Worm (Caenorhabditis elegans): ENCODE data around the gene vps-50.

Gene vps-50

ce11 chrIII:10861375-10861774 lies 7.6 kb upstream of the vps-50 start:
- TF ChIP-seq lin-14 (GFP tag; optimal IDR thresholded peaks at IDR 0.05) (no peak), tbx-2 (tag; optimal IDR thresholded peaks at IDR 0.05) (no peak), nhr-84 (tag; optimal IDR thresholded peaks at IDR 0.05) (no peak), skn-1 (tag; optimal IDR thresholded peaks at IDR 0.05) (no peak), snu-23 (GFP tag; optimal IDR thresholded peaks at IDR 0.05) (no peak), pax-3 (tag; optimal IDR thresholded peaks at IDR 0.05) (no peak), egl-13 (tag; optimal IDR thresholded peaks at IDR 0.05) (no peak), grh-1 (GFP tag; IDR thresholded peaks at IDR 0.05) (no peak), unc-62 (GFP tag; optimal IDR thresholded peaks at IDR 0.05) (no peak), unc-130 (tag; optimal IDR thresholded peaks at IDR 0.05) (no peak), egl-27 (tag; optimal IDR thresholded peaks at IDR 0.05) (no peak), fkh-10 (GFP tag; optimal IDR thresholded peaks at IDR 0.05) (no peak), nhr-90 (tag; optimal IDR thresholded peaks at IDR 0.05; ENCODE audit: poor library complexity) (no peak), nhr-77 (tag; optimal IDR thresholded peaks at IDR 0.05) (no peak), ztf-11 (tag; optimal IDR thresholded peaks at IDR 0.05) (no peak), lir-3 (tag; optimal IDR thresholded peaks at IDR 0.05; ENCODE audit: poor library complexity) (no peak), ceh-8 (GFP tag; optimal IDR thresholded peaks at IDR 0.05) (no peak), mef-2 (tag; optimal IDR thresholded peaks at IDR 0.05) (no peak), rnt-1 (tag; optimal IDR thresholded peaks at IDR 0.05) (no peak), tlp-1 (tag; optimal IDR thresholded peaks at IDR 0.05) (no peak)

- TF ChIP-seq mab-9 (GFP tag; IDR thresholded peaks at IDR 0.05) (no peak), pqm-1 (tag; optimal IDR thresholded peaks at IDR 0.05) (no peak), C34B4.2 (tag; optimal IDR thresholded peaks at IDR 0.05) (no peak), ztf-4 (tag; optimal IDR thresholded peaks at IDR 0.05) (no peak), efl-1 (optimal IDR thresholded peaks at IDR 0.05) (no peak), efl-1 (GFP tag; optimal IDR thresholded peaks at IDR 0.05 in 1 of 2) (no peak), swsn-7 (tag; optimal IDR thresholded peaks at IDR 0.05) (no peak), irx-1 (tag; optimal IDR thresholded peaks at IDR 0.05) (no peak), nhr-47 (tag; optimal IDR thresholded peaks at IDR 0.05) (no peak), aly-2 (tag; optimal IDR thresholded peaks at IDR 0.05) (no peak), ceh-8 (GFP tag; optimal IDR thresholded peaks at IDR 0.05) (no peak), unc-130 (tag; optimal IDR thresholded peaks at IDR 0.05) (no peak), unc-86 (tag; optimal IDR thresholded peaks at IDR 0.05) (no peak), mef-2 (tag; optimal IDR thresholded peaks at IDR 0.05) (no peak), egl-13 (tag; optimal IDR thresholded peaks at IDR 0.05) (no peak), F16B12.6 (tag; optimal IDR thresholded peaks at IDR 0.05) (no peak)
These were observed 1.9 kb upstream of the vps-50 start for ce11 chrIII:10867086-10867485.

ce11 chrIII:10869595-10869994 lies 602 bp downstream of the vps-50 start:
- no peak for TF ChIP-seq unc-98 (GFP tag; IDR thresholded peaks at IDR 0.05)
- no peak for TF ChIP-seq nhr-237 (tag; optimal IDR thresholded peaks at IDR 0.05)
- TF ChIP-seq aly-2 (tag; optimal IDR thresholded peaks at IDR 0.05) = no peak
- TF ChIP-seq efl-1 (optimal IDR thresholded peaks at IDR 0.05) = no peak
- peak in 1 of 2 experiments; percentile 80 for TF ChIP-seq efl-1 (GFP tag; optimal IDR thresholded peaks at IDR 0.05 in 1 of 2)
- no peak for TF ChIP-seq ceh-82 (tag; optimal IDR thresholded peaks at IDR 0.05)

ce11 chrIII:10870161-10870560 lies 1.2 kb downstream of the vps-50 start:
- no peak for TF ChIP-seq ceh-8 (GFP tag; optimal IDR thresholded peaks at IDR 0.05)
- no peak for TF ChIP-seq efl-3 (GFP tag; optimal IDR thresholded peaks at IDR 0.05)
- TF ChIP-seq tbx-2 (tag; optimal IDR thresholded peaks at IDR 0.05) = no peak
- no peak for TF ChIP-seq isw-1 (GFP tag; IDR thresholded peaks at IDR 0.05)
- TF ChIP-seq tlp-1 (tag; optimal IDR thresholded peaks at IDR 0.05) = no peak
- TF ChIP-seq nhr-84 (tag; optimal IDR thresholded peaks at IDR 0.05) = no peak
- no peak for TF ChIP-seq aha-1 (tag; optimal IDR thresholded peaks at IDR 0.05)
- TF ChIP-seq vab-15 (tag; optimal IDR thresholded peaks at IDR 0.05) = no peak
- no peak for TF ChIP-seq pqm-1 (tag; optimal IDR thresholded peaks at IDR 0.05)

Data from whole organism, L1 larva.